Worm (Caenorhabditis elegans): ENCODE results near the gene srp-3.
A peak's percentile ranks its signal among the peaks of the same experiment; 100 is the strongest.

srp-3 gene

ce11 chrV:1940472-1941221, 32.0 kb downstream of the srp-3 start:
- TF ChIP-seq nfya-1 (tag; optimal IDR thresholded peaks at IDR 0.05; ENCODE audit: insufficient read depth) (peak; percentile 90), nhr-43 (tag; optimal IDR thresholded peaks at IDR 0.05; ENCODE audit: poor library complexity, severe bottlenecking) (no peak), lin-39 (tag; optimal IDR thresholded peaks at IDR 0.05) (peak; percentile 35), fkh-10 (GFP tag; optimal IDR thresholded peaks at IDR 0.05) (peak; percentile 81), hmg-11 (tag; optimal IDR thresholded peaks at IDR 0.05) (peak; percentile 5)

- TF ChIP-seq nfya-1 (tag; optimal IDR thresholded peaks at IDR 0.05; ENCODE audit: insufficient read depth), result peak; percentile 63
- no peak for TF ChIP-seq eor-1 (tag; optimal IDR thresholded peaks at IDR 0.05)
- TF ChIP-seq lsy-12 (tag; optimal IDR thresholded peaks at IDR 0.05), result no peak
- TF ChIP-seq fkh-10 (GFP tag; optimal IDR thresholded peaks at IDR 0.05), result peak; percentile 45
- no peak for TF ChIP-seq elt-3 (tag; optimal IDR thresholded peaks at IDR 0.05)
- no peak for TF ChIP-seq unc-39 (tag; optimal IDR thresholded peaks at IDR 0.05)
- TF ChIP-seq lin-39 (tag; optimal IDR thresholded peaks at IDR 0.05), result peak; percentile 83
- no peak for TF ChIP-seq ceh-28 (tag; optimal IDR thresholded peaks at IDR 0.05)
- TF ChIP-seq mdl-1 (tag; optimal IDR thresholded peaks at IDR 0.05), result peak; percentile 50
- no peak for TF ChIP-seq nhr-11 (tag; optimal IDR thresholded peaks at IDR 0.05)
- TF ChIP-seq ceh-9 (tag; optimal IDR thresholded peaks at IDR 0.05), result no peak
- TF ChIP-seq tbx-2 (tag; optimal IDR thresholded peaks at IDR 0.05), result peak; percentile 31
- peak; percentile 52 for TF ChIP-seq skn-1 (tag; optimal IDR thresholded peaks at IDR 0.05)
- no peak for TF ChIP-seq aly-2 (tag; optimal IDR thresholded peaks at IDR 0.05)
- peak; percentile 73 for TF ChIP-seq hmg-11 (tag; optimal IDR thresholded peaks at IDR 0.05)
- TF ChIP-seq ztf-11 (tag; optimal IDR thresholded peaks at IDR 0.05), result no peak
- TF ChIP-seq nhr-76 (tag; optimal IDR thresholded peaks at IDR 0.05), result no peak
- peak; percentile 19 for TF ChIP-seq lin-15B (tag; optimal IDR thresholded peaks at IDR 0.05)
- no peak for TF ChIP-seq nhr-23 (tag; optimal IDR thresholded peaks at IDR 0.05)
Observed at ce11 chrV:1943465-1943864, 34.8 kb downstream of the srp-3 start.

- TF ChIP-seq nhr-67 (tag; optimal IDR thresholded peaks at IDR 0.05), result no peak
- no peak for TF ChIP-seq ztf-4 (tag; optimal IDR thresholded peaks at IDR 0.05)
- no peak for TF ChIP-seq nhr-76 (tag; optimal IDR thresholded peaks at IDR 0.05)
- no peak for TF ChIP-seq jun-1 (tag; optimal IDR thresholded peaks at IDR 0.05)
- TF ChIP-seq nhr-25 (tag; optimal IDR thresholded peaks at IDR 0.05), result no peak
- TF ChIP-seq elt-3 (tag; optimal IDR thresholded peaks at IDR 0.05), result no peak
- TF ChIP-seq skn-1 (tag; optimal IDR thresholded peaks at IDR 0.05), result no peak
- TF ChIP-seq ceh-9 (tag; optimal IDR thresholded peaks at IDR 0.05), result no peak
- no peak for TF ChIP-seq fkh-10 (GFP tag; optimal IDR thresholded peaks at IDR 0.05)
- TF ChIP-seq unc-39 (tag; optimal IDR thresholded peaks at IDR 0.05), result no peak
- no peak for TF ChIP-seq nhr-12 (tag; optimal IDR thresholded peaks at IDR 0.05)
Observed at ce11 chrV:1945875-1946274, 37.2 kb downstream of the srp-3 start.

- TF ChIP-seq nhr-25 (tag; optimal IDR thresholded peaks at IDR 0.05) (no peak), nfya-1 (tag; optimal IDR thresholded peaks at IDR 0.05; ENCODE audit: insufficient read depth) (peak; percentile 84), daf-12 (tag; optimal IDR thresholded peaks at IDR 0.05) (no peak), ztf-11 (tag; optimal IDR thresholded peaks at IDR 0.05) (no peak), egl-27 (tag; optimal IDR thresholded peaks at IDR 0.05) (no peak), egl-5 (tag; optimal IDR thresholded peaks at IDR 0.05) (no peak), nhr-77 (tag; optimal IDR thresholded peaks at IDR 0.05) (no peak), ceh-82 (tag; optimal IDR thresholded peaks at IDR 0.05) (no peak)
Observed at ce11 chrV:1955246-1955645, 46.6 kb downstream of the srp-3 start.

- TF ChIP-seq fkh-2 (tag; optimal IDR thresholded peaks at IDR 0.05) (no peak), fkh-10 (GFP tag; optimal IDR thresholded peaks at IDR 0.05) (no peak), daf-12 (tag; optimal IDR thresholded peaks at IDR 0.05) (no peak), nhr-67 (tag; optimal IDR thresholded peaks at IDR 0.05) (no peak), jun-1 (tag; optimal IDR thresholded peaks at IDR 0.05) (no peak), ztf-11 (tag; optimal IDR thresholded peaks at IDR 0.05) (no peak), pha-4 (tag; optimal IDR thresholded peaks at IDR 0.05) (no peak), nhr-11 (tag; optimal IDR thresholded peaks at IDR 0.05) (no peak), R02D3.7 (tag; optimal IDR thresholded peaks at IDR 0.05) (no peak), nhr-76 (tag; optimal IDR thresholded peaks at IDR 0.05) (no peak), nfya-1 (tag; optimal IDR thresholded peaks at IDR 0.05; ENCODE audit: insufficient read depth) (no peak), lin-39 (tag; optimal IDR thresholded peaks at IDR 0.05) (no peak), nhr-237 (tag; optimal IDR thresholded peaks at IDR 0.05) (no peak), elt-3 (tag; optimal IDR thresholded peaks at IDR 0.05) (no peak), nhr-25 (tag; optimal IDR thresholded peaks at IDR 0.05) (no peak), elt-1 (tag; optimal IDR thresholded peaks at IDR 0.05) (no peak), hmg-11 (tag; optimal IDR thresholded peaks at IDR 0.05) (no peak)
Observed at ce11 chrV:1957110-1957509, 48.5 kb downstream of the srp-3 start, which contains the start of gene fipr-25. fipr-25 (plus strand) TSS chrV:1957410.

Measured in whole organism, L3 larva.